Worm (Caenorhabditis elegans) whole organism, L3 larva: ENCODE results near the gene sdz-11.

Experiments used
- egl-27 ChIP-seq: sonication (generic microtip); optimal IDR thresholded peaks from 4 replicates; lab custom pipeline; 2017; ENCODE audit warnings: missing biosample characterization, missing genetic modification reagents, missing genetic modification characterization
- fkh-10 ChIP-seq: sonication (generic microtip); optimal IDR thresholded peaks from 2 replicates; lab custom pipeline; 2017; ENCODE audit warnings: missing biosample characterization, missing genetic modification reagents, missing genetic modification characterization
- lin-15B ChIP-seq: fragments of 150-350 bp; optimal IDR thresholded peaks from 2 replicates; lab custom pipeline; 2014; ENCODE audit warnings: missing biosample characterization, missing genetic modification characterization
- lin-39 ChIP-seq: fragments of 150-350 bp; optimal IDR thresholded peaks from 2 replicates; lab custom pipeline; 2018; ENCODE audit warnings: missing biosample characterization, missing genetic modification reagents, missing genetic modification characterization
- nfya-1 ChIP-seq: sonication (generic microtip); optimal IDR thresholded peaks from 2 replicates; lab custom pipeline; 2017; ENCODE audit warnings: missing genetic modification characterization, mild to moderate bottlenecking, missing compliant biosample characterization, antibody characterized with exemption, moderate library complexity; ENCODE audit not compliant: insufficient read depth
- nhr-237 ChIP-seq: fragments of 150-350 bp; optimal IDR thresholded peaks from 2 replicates; lab custom pipeline; 2014; ENCODE audit warnings: missing biosample characterization, missing genetic modification characterization
- skn-1 ChIP-seq: fragments of 150-350 bp; optimal IDR thresholded peaks from 2 replicates; lab custom pipeline; 2014; ENCODE audit warnings: missing biosample characterization, missing genetic modification characterization
- snpc-4 ChIP-seq: fragments of 150-350 bp; optimal IDR thresholded peaks from 2 replicates; lab custom pipeline; 2014; ENCODE audit warnings: missing biosample characterization, missing genetic modification characterization
- ztf-4 ChIP-seq: fragments of 150-350 bp; optimal IDR thresholded peaks from 2 replicates; lab custom pipeline; 2014; ENCODE audit warnings: missing biosample characterization, missing genetic modification characterization

DNA sequence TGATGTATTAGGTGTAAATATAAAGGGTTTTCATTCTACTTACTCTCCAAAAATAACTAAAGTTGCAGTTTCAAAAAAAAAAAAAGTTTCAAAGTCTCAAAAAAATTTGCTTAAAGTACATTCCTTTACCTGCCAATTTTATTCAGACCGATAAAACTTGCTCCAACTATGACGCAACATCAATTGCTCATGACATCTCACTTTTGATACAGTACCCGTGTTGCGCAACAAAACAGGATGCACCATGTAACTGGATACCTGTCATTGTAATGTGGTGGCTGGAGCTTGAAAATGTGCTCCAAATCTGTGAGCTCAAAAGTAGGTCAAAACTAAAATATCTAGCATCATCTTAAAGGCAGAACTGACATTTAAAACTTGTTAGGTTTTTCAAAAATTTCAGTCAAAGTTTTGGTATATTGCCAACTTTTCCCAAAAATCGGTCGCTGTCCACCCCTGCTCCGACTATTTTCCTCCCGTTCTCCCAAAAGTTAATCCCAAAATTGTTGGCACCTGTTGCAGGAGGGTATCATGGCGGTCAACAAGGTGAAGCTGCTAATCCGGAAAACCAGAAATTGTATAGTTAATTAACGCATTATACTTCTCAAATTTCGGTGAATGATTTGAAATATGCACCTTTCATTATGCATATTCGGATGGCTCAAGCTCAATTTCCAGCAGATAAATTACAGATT, 30.4 kb upstream of the sdz-11 start, which contains the start of gene T24E12.2:
- no peak for TF ChIP-seq lin-15B (tag; lab: Kevin White, UChicago)
- TF ChIP-seq snpc-4 = no peak
- TF ChIP-seq fkh-10 (GFP tag; lab: Kevin White, UChicago) = no peak
- TF ChIP-seq nfya-1 (tag; lab: Kevin White, UChicago) = no peak
- TF ChIP-seq skn-1 = no peak
- no peak for TF ChIP-seq nhr-237 (tag; lab: Kevin White, UChicago)
- TF ChIP-seq egl-27 (tag; lab: Kevin White, UChicago) = no peak
- no peak for TF ChIP-seq lin-39 (tag; lab: Kevin White, UChicago)
- TF ChIP-seq ztf-4 (tag; lab: Kevin White, UChicago) = no peak
